Fruit fly (Drosophila melanogaster): Measurements from ENCODE around the gene Mur29B.
A peak's percentile ranks its signal among the peaks of the same experiment; 100 is the strongest.

The Mur29B gene

dm6 chr2L:8384108-8384601 is 32.2 kb downstream of the Mur29B start, which contains the start of the genes Dad1 and CG13384 (continued):
- peak; percentile 61 for TF ChIP-seq vfl (GFP tag; optimal IDR thresholded peaks at IDR 0.05)
- peak; percentile 68; the same call in 1 of the 3 replicates for TF ChIP-seq C15 (GFP tag; IDR thresholded peaks at IDR 0.05)
- peak; percentile 91 for TF ChIP-seq dmrt11E (tag; optimal IDR thresholded peaks at IDR 0.05)
- TF ChIP-seq cwo (GFP tag; optimal IDR thresholded peaks at IDR 0.05), result peak; percentile 90
- TF ChIP-seq Scr (GFP tag; IDR thresholded peaks at IDR 0.05; ENCODE audit: partially characterized antibody), result peak; percentile 60
- TF ChIP-seq trh (GFP tag; optimal IDR thresholded peaks at IDR 0.05), result peak; percentile 78
- TF ChIP-seq ato (GFP tag; IDR thresholded peaks at IDR 0.05; ENCODE audit: partially characterized antibody), result 0 out of 2 replicates have a peak, but pooled peaks have one; percentile 23
- no peak for TF ChIP-seq Tbp (GFP tag; optimal IDR thresholded peaks at IDR 0.05)
- TF ChIP-seq Xbp1 (GFP tag; optimal IDR thresholded peaks at IDR 0.05), result peak; percentile 95
- TF ChIP-seq CG2712 (tag; optimal IDR thresholded peaks at IDR 0.05), result peak; percentile 97
- peak; percentile 97 for TF ChIP-seq CG12391 (tag; optimal IDR thresholded peaks at IDR 0.05)
- peak; percentile 69 for TF ChIP-seq Elba2 (GFP tag; optimal IDR thresholded peaks at IDR 0.05)
- TF ChIP-seq Dek (tag; optimal IDR thresholded peaks at IDR 0.05), result peak; percentile 96
- TF ChIP-seq insv (GFP tag; optimal IDR thresholded peaks at IDR 0.05), result peak in 1 of 2 experiments; percentile 64
- TF ChIP-seq CG1233 (GFP tag; optimal IDR thresholded peaks at IDR 0.05), result peak; percentile 91
- TF ChIP-seq dimm (GFP tag; IDR thresholded peaks at IDR 0.05), result peak; percentile 58
- no peak for TF ChIP-seq ac (GFP tag; optimal IDR thresholded peaks at IDR 0.05)
- peak; percentile 97 for TF ChIP-seq CG12659 (GFP tag; optimal IDR thresholded peaks at IDR 0.05)
- peak; percentile 21 for TF ChIP-seq Atf-2 (GFP tag; optimal IDR thresholded peaks at IDR 0.05)
- TF ChIP-seq CG7786 (GFP tag; optimal IDR thresholded peaks at IDR 0.05), result peak; percentile 59
- peak; percentile 56 for TF ChIP-seq Camta (GFP tag; optimal IDR thresholded peaks at IDR 0.05)
- peak; percentile 94 for TF ChIP-seq dmrt99B (tag; optimal IDR thresholded peaks at IDR 0.05)
- no peak for TF ChIP-seq CTCF (GFP tag; optimal IDR thresholded peaks at IDR 0.05)
- TF ChIP-seq CG7987 (GFP tag; optimal IDR thresholded peaks at IDR 0.05), result peak; percentile 40
- peak; percentile 79 for TF ChIP-seq HHEX (GFP tag; optimal IDR thresholded peaks at IDR 0.05)
- TF ChIP-seq ase (GFP tag; IDR thresholded peaks at IDR 0.05), result peak; percentile 76; the same call in 2 of the 3 replicates
- TF ChIP-seq sens (GFP tag), result peak; percentile 68
- peak; percentile 49 to 74 for TF ChIP-seq Pdp1 (GFP tag; optimal IDR thresholded peaks at IDR 0.05)
- TF ChIP-seq CrebB (tag; optimal IDR thresholded peaks at IDR 0.05), result peak; percentile 83
- TF ChIP-seq bab2 (GFP tag; optimal IDR thresholded peaks at IDR 0.05), result peak; percentile 63
- TF ChIP-seq mam (GFP tag; optimal IDR thresholded peaks at IDR 0.05), result peak; percentile 69
- TF ChIP-seq Myb (GFP tag; optimal IDR thresholded peaks at IDR 0.05), result peak; percentile 28
- peak; percentile 97 for TF ChIP-seq CG9932 (GFP tag; IDR thresholded peaks at IDR 0.05)
- peak; percentile 63 for TF ChIP-seq dan (GFP tag; IDR thresholded peaks at IDR 0.05)
- peak; percentile 75 for TF ChIP-seq CG4854 (GFP tag; optimal IDR thresholded peaks at IDR 0.05)
- TF ChIP-seq CG11093 (GFP tag; IDR thresholded peaks at IDR 0.05), result peak; percentile 85
- peak; percentile 79 for TF ChIP-seq Deaf1 (tag; optimal IDR thresholded peaks at IDR 0.05)
- peak; percentile 86 for TF ChIP-seq Usf (GFP tag; optimal IDR thresholded peaks at IDR 0.05)
- peak; percentile 45 for TF ChIP-seq tup (GFP tag; optimal IDR thresholded peaks at IDR 0.05)
- peak; percentile 78 for TF ChIP-seq Med (GFP tag)
- peak; percentile 88 for TF ChIP-seq Mrtf (GFP tag; IDR thresholded peaks at IDR 0.05)
- peak; percentile 33; the same call in 1 of the 3 replicates for TF ChIP-seq Opbp (GFP tag; IDR thresholded peaks at IDR 0.05; ENCODE audit: partially characterized antibody)
- TF ChIP-seq CG8089 (GFP tag; optimal IDR thresholded peaks at IDR 0.05), result peak; percentile 51
- TF ChIP-seq Kr (GFP tag; optimal IDR thresholded peaks at IDR 0.05), result peak; percentile 65
- TF ChIP-seq fu2 (GFP tag; optimal IDR thresholded peaks at IDR 0.05), result peak; percentile 18
- TF ChIP-seq Lpt (GFP tag; optimal IDR thresholded peaks at IDR 0.05), result no peak
- peak; percentile 79 for TF ChIP-seq stwl (tag; optimal IDR thresholded peaks at IDR 0.05)
- TF ChIP-seq ATbp (GFP tag; optimal IDR thresholded peaks at IDR 0.05), result peak; percentile 84
- no peak for TF ChIP-seq Neu2 (GFP tag; optimal IDR thresholded peaks at IDR 0.05; ENCODE audit: borderline replicate concordance)
- no peak for TF ChIP-seq CG4282 (GFP tag; optimal IDR thresholded peaks at IDR 0.05)
- TF ChIP-seq gcm2 (GFP tag; optimal IDR thresholded peaks at IDR 0.05), result no peak
